Worm (Caenorhabditis elegans) whole organism, L4/young adult: Measurements from ENCODE around the gene C18B10.6.

Experiments
- W03F9.2 ChIP-seq: fragments of 150-350 bp; optimal IDR thresholded peaks from 2 replicates; lab custom pipeline; 2014; ENCODE audit warnings: missing biosample characterization, missing genetic modification characterization
- dao-5 ChIP-seq: sonication (generic microtip); optimal IDR thresholded peaks from 2 replicates; lab custom pipeline; 2016; ENCODE audit warnings: missing genotype, missing genetic modification characterization, moderate library complexity, missing compliant biosample characterization
- him-1 ChIP-seq: sonication (generic microtip); optimal IDR thresholded peaks from 2 replicates; lab custom pipeline; 2016; ENCODE audit warnings: missing genotype, missing genetic modification reagents, missing genetic modification characterization, missing compliant biosample characterization

DNA sequence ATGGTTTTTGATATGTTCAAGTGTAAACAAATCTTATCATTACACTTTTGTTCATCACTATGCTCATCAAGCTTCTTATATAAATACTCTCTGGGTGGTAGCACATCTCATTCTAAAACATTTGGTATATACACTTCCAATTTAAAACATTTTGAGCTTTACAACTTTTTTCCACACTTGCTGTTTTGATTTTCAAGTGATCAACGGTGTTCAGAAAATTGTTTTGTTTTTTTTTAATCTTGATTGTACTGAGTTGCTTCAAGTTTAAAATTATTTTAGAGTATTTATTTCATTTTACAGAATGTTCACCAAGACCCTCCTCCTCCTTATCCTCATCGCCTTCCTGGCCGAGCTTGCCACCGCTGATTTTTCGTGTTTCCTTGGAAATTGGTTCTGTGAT is 48.0 kb upstream of the C18B10.6 start, which contains the start of gene C54F6.5:
- no peak for TF ChIP-seq W03F9.2 (tag; lab: Kevin White, UChicago)
- TF ChIP-seq dao-5: no peak
- no peak for TF ChIP-seq him-1 (tag; lab: Kevin White, UChicago)
